Worm (Caenorhabditis elegans): ENCODE data around the gene mdt-6.

DNA sequence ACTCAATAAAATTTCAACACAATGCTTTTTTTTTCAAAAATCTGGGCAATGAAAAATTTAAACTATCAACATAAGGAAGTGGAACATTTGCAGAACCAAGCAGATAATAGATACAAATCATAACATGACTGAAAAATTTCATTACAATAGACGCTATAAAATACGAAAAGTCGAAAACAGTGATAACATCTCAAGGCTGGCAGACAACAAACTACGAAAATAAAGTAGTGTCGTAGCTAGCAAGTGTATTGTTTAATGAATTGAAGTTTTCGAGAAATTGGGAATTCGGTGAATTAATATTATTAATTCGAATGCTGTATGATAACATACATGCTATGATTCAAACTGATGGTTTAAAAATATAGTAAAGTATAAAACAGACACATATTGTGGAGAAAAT is 37.4 kb upstream of the mdt-6 start:
- TF ChIP-seq cog-1 (tag; optimal IDR thresholded peaks at IDR 0.05) (no peak), ztf-29 (GFP tag; IDR thresholded peaks at IDR 0.05) (no peak), ref-1 (GFP tag; conservative IDR thresholded peaks at IDR 0.05) (no peak), tab-1 (GFP tag; IDR thresholded peaks at IDR 0.05) (no peak), med-1 (GFP tag; optimal IDR thresholded peaks at IDR 0.05; ENCODE audit: insufficient read depth) (no peak), flt-1 (GFP tag; IDR thresholded peaks at IDR 0.05) (no peak), ztf-23 (GFP tag; IDR thresholded peaks at IDR 0.05) (no peak), klf-2 (GFP tag; conservative IDR thresholded peaks at IDR 0.05) (no peak), T22C8.4 (GFP tag; IDR thresholded peaks at IDR 0.05) (no peak)
